Fruit fly (Drosophila melanogaster) whole organism, embryonic: ENCODE data around the gene CG13631.

ENCODE experiments used
- Ada2b ChIP-seq: fragments of 200-800 bp; sonication (Bioruptor generic); IDR thresholded peaks from 2 replicates; pipeline ENCODE4 v1.3.6; 2022; ENCODE audit warnings: missing biosample characterization, missing genetic modification characterization
- Bgb ChIP-seq: fragments of 200-800 bp; sonication (Bioruptor generic); IDR thresholded peaks from 2 replicates; pipeline ENCODE4 v1.3.6; 2022; ENCODE audit warnings: missing biosample characterization, missing genetic modification characterization; ENCODE audit not compliant: partially characterized antibody
- CG10147 ChIP-seq: fragments of 200-800 bp; sonication (Bioruptor generic); optimal IDR thresholded peaks from 2 replicates; lab custom pipeline; 2019; ENCODE audit warnings: missing biosample characterization, mild to moderate bottlenecking, missing genetic modification characterization, moderate library complexity
- CG11695 ChIP-seq: fragments of 200-800 bp; sonication (Bioruptor generic); IDR thresholded peaks from 3 replicates; pipeline ENCODE4 v1.3.6; 2022; ENCODE audit warnings: missing biosample characterization, missing genetic modification characterization
- CG1233 ChIP-seq: fragments of 200-800 bp; sonication (Bioruptor generic); optimal IDR thresholded peaks from 4 replicates; lab custom pipeline; 2018; ENCODE audit warnings: missing biosample characterization, mild to moderate bottlenecking, missing genetic modification characterization
- CG12659 ChIP-seq: fragments of 200-800 bp; sonication (Bioruptor generic); optimal IDR thresholded peaks from 3 replicates; lab custom pipeline; 2017; ENCODE audit warnings: mild to moderate bottlenecking, missing biosample characterization, missing genetic modification reagents, missing genetic modification characterization
- CG12769 ChIP-seq: fragments of 200-800 bp; sonication (Bioruptor generic); optimal IDR thresholded peaks from 2 replicates; lab custom pipeline; 2019; ENCODE audit warnings: missing biosample characterization, mild to moderate bottlenecking, missing genetic modification characterization, moderate library complexity
- CG14710 ChIP-seq: fragments of 200-800 bp; sonication (Bioruptor generic); optimal IDR thresholded peaks from 3 replicates; lab custom pipeline; 2019; ENCODE audit warnings: missing biosample characterization, mild to moderate bottlenecking, missing genetic modification characterization, moderate library complexity
- CG15269 ChIP-seq: fragments of 200-800 bp; sonication (Bioruptor generic); optimal IDR thresholded peaks from 2 replicates; lab custom pipeline; 2018; ENCODE audit warnings: missing biosample characterization, mild to moderate bottlenecking, missing genetic modification characterization, moderate library complexity
- CG17385 ChIP-seq: fragments of 200-800 bp; sonication (Bioruptor generic); optimal IDR thresholded peaks from 3 replicates; lab custom pipeline; 2018; ENCODE audit warnings: missing biosample characterization, mild to moderate bottlenecking, missing genetic modification characterization
- CG17568 ChIP-seq: fragments of 200-800 bp; sonication (Bioruptor generic); optimal IDR thresholded peaks from 2 replicates; lab custom pipeline; 2018; ENCODE audit warnings: missing biosample characterization, mild to moderate bottlenecking, missing genetic modification characterization, moderate library complexity
- CG2199 ChIP-seq: fragments of 200-800 bp; sonication (Bioruptor generic); IDR thresholded peaks from 3 replicates; pipeline ENCODE4 v1.3.6; 2022; ENCODE audit warnings: missing biosample characterization, missing genetic modification characterization
- CG4328 ChIP-seq: fragments of 200-800 bp; sonication (Bioruptor generic); optimal IDR thresholded peaks from 3 replicates; lab custom pipeline; 2017; ENCODE audit warnings: missing biosample characterization, missing genetic modification reagents, missing genetic modification characterization
- CG43689 ChIP-seq: fragments of 200-800 bp; sonication (Bioruptor generic); IDR thresholded peaks from 2 replicates; pipeline ENCODE4 v1.3.6; 2022; ENCODE audit warnings: missing biosample characterization, missing genetic modification characterization
- CG4730 ChIP-seq: fragments of 200-800 bp; sonication (Bioruptor generic); IDR thresholded peaks from 2 replicates; pipeline ENCODE4 v1.3.6; 2022; ENCODE audit warnings: missing biosample characterization, missing genetic modification characterization
- CG4854 ChIP-seq: fragments of 200-800 bp; sonication (Bioruptor generic); optimal IDR thresholded peaks from 2 replicates; lab custom pipeline; 2016; ENCODE audit warnings: missing biosample characterization, missing genetic modification characterization, inconsistent platforms
- CG6813 ChIP-seq: fragments of 200-800 bp; sonication (Bioruptor generic); optimal IDR thresholded peaks from 2 replicates; lab custom pipeline; 2017; ENCODE audit warnings: missing biosample characterization, missing genetic modification characterization, mild to moderate bottlenecking, moderate library complexity, missing genetic modification reagents
- CG8765 ChIP-seq: fragments of 200-800 bp; sonication (Bioruptor generic); IDR thresholded peaks from 2 replicates; pipeline ENCODE4 v1.3.6; 2022; ENCODE audit warnings: missing biosample characterization, missing genetic modification characterization
- CG9817 ChIP-seq: fragments of 200-800 bp; sonication (Bioruptor generic); optimal IDR thresholded peaks from 2 replicates; lab custom pipeline; 2018; ENCODE audit warnings: missing biosample characterization, mild to moderate bottlenecking, missing genetic modification characterization, moderate library complexity
- CTCF ChIP-seq: fragments of 200-800 bp; sonication (Bioruptor generic); optimal IDR thresholded peaks from 2 replicates; lab custom pipeline; 2017; ENCODE audit warnings: missing biosample characterization, mild to moderate bottlenecking, missing genetic modification characterization, moderate library complexity
- CrebB ChIP-seq: fragments of 200-800 bp; sonication (Bioruptor generic); optimal IDR thresholded peaks from 3 replicates; lab custom pipeline; 2018; ENCODE audit warnings: missing biosample characterization, mild to moderate bottlenecking, missing genetic modification characterization
- Dfd ChIP-seq, 2 experiments: fragments of >200 bp; optimal IDR thresholded peaks; 2 replicates each; lab custom pipeline; 2017; ENCODE audit warnings: missing biosample characterization in 2 of 2, missing genetic modification characterization in 2 of 2
- Dref ChIP-seq: fragments of 200-800 bp; sonication (Bioruptor generic); IDR thresholded peaks from 2 replicates; pipeline ENCODE4 v1.3.6; 2022; ENCODE audit warnings: missing biosample characterization, missing genetic modification characterization
- E2f1 ChIP-seq: fragments of 200-800 bp; sonication (Bioruptor generic); IDR thresholded peaks from 2 replicates; pipeline ENCODE4 v1.3.6; 2022; ENCODE audit warnings: missing biosample characterization, missing genetic modification characterization
- Eip74EF ChIP-seq, 2 experiments: fragments of 200-800 bp in 1 of 2; fragments of >200 bp in 1 of 2; sonication (Bioruptor generic) in 1 of 2; optimal IDR thresholded peaks; 2 replicates each; lab custom pipeline; 2017 to 2019; ENCODE audit warnings: missing biosample characterization in 2 of 2, missing genetic modification characterization in 2 of 2, mild to moderate bottlenecking in 1 of 2, moderate library complexity in 1 of 2
- Elba2 ChIP-seq: fragments of 200-800 bp; sonication (Bioruptor generic); optimal IDR thresholded peaks from 3 replicates; lab custom pipeline; 2016; ENCODE audit warnings: missing biosample characterization, missing genetic modification characterization
- H2.0 ChIP-seq: fragments of 200-800 bp; sonication (Bioruptor generic); IDR thresholded peaks from 2 replicates; pipeline ENCODE4 v1.3.6; 2022; ENCODE audit warnings: missing biosample characterization, missing genetic modification characterization
- Hmr ChIP-seq: fragments of 200-800 bp; sonication (Bioruptor generic); optimal IDR thresholded peaks from 3 replicates; lab custom pipeline; 2017; ENCODE audit warnings: mild to moderate bottlenecking, missing biosample characterization, missing genetic modification reagents, missing genetic modification characterization
- MESR4 ChIP-seq: fragments of 200-800 bp; sonication (Bioruptor generic); optimal IDR thresholded peaks from 2 replicates; lab custom pipeline; 2018; ENCODE audit warnings: missing biosample characterization, mild to moderate bottlenecking, missing genetic modification characterization, moderate library complexity
- Nf-YB ChIP-seq: fragments of 200-800 bp; sonication (Bioruptor generic); optimal IDR thresholded peaks from 3 replicates; lab custom pipeline; 2019; ENCODE audit warnings: missing biosample characterization, mild to moderate bottlenecking, missing genetic modification characterization, moderate library complexity
- Sin3A ChIP-seq: fragments of >200 bp; optimal IDR thresholded peaks from 2 replicates; lab custom pipeline; 2018
- ac ChIP-seq: fragments of 200-800 bp; sonication (Bioruptor generic); optimal IDR thresholded peaks from 3 replicates; lab custom pipeline; 2017; ENCODE audit warnings: missing biosample characterization, mild to moderate bottlenecking, missing genetic modification characterization
- ara ChIP-seq: fragments of 200-800 bp; sonication (Bioruptor generic); IDR thresholded peaks from 2 replicates; pipeline ENCODE4 v1.3.6; 2022; ENCODE audit warnings: missing biosample characterization, missing genetic modification characterization
- cad ChIP-seq: fragments of >200 bp; optimal IDR thresholded peaks from 2 replicates; lab custom pipeline; 2017; ENCODE audit warnings: missing biosample characterization, missing genetic modification characterization
- cg ChIP-seq: fragments of 200-800 bp; sonication (Bioruptor generic); optimal IDR thresholded peaks from 3 replicates; lab custom pipeline; 2019; ENCODE audit warnings: missing biosample characterization, mild to moderate bottlenecking, missing genetic modification characterization, moderate library complexity
- ci ChIP-seq: fragments of 200-800 bp; sonication (Bioruptor generic); IDR thresholded peaks from 3 replicates; pipeline ENCODE4 v1.3.6; 2022; ENCODE audit warnings: missing biosample characterization, missing genetic modification characterization
- dan ChIP-seq: fragments of 200-800 bp; sonication (Bioruptor generic); IDR thresholded peaks from 2 replicates; pipeline ENCODE4 v1.3.6; 2022; ENCODE audit warnings: missing biosample characterization, missing genetic modification characterization
- exex ChIP-seq: fragments of 200-800 bp; sonication (Bioruptor generic); optimal IDR thresholded peaks from 4 replicates; lab custom pipeline; 2018; ENCODE audit warnings: missing biosample characterization, mild to moderate bottlenecking, missing genetic modification characterization, moderate library complexity
- fd102C ChIP-seq: fragments of 200-800 bp; sonication (Bioruptor generic); optimal IDR thresholded peaks from 2 replicates; lab custom pipeline; 2018; ENCODE audit warnings: missing biosample characterization, mild to moderate bottlenecking, missing genetic modification characterization, moderate library complexity
- grn ChIP-seq: fragments of 200-800 bp; sonication (Bioruptor generic); optimal IDR thresholded peaks from 3 replicates; lab custom pipeline; 2017; ENCODE audit warnings: missing biosample characterization, missing genetic modification characterization
- gro ChIP-seq: fragments of 200-800 bp; sonication (Bioruptor generic); optimal IDR thresholded peaks from 2 replicates; lab custom pipeline; 2016; ENCODE audit warnings: missing biosample characterization, missing genetic modification characterization
- mirr ChIP-seq: fragments of 200-800 bp; sonication (Bioruptor generic); optimal IDR thresholded peaks from 3 replicates; lab custom pipeline; 2018; ENCODE audit warnings: missing biosample characterization, mild to moderate bottlenecking, missing genetic modification characterization
- p53 ChIP-seq: fragments of 200-800 bp; sonication (Bioruptor generic); optimal IDR thresholded peaks from 2 replicates; lab custom pipeline; 2016; ENCODE audit warnings: missing biosample characterization, missing genetic modification characterization
- pnt ChIP-seq: fragments of 200-800 bp; sonication (Bioruptor generic); optimal IDR thresholded peaks from 3 replicates; lab custom pipeline; 2016; ENCODE audit warnings: missing biosample characterization, missing genetic modification characterization
- ranshi ChIP-seq: fragments of 200-800 bp; sonication (Bioruptor generic); IDR thresholded peaks from 2 replicates; pipeline ENCODE4 v1.3.6; 2022; ENCODE audit warnings: missing biosample characterization, missing genetic modification characterization
- row ChIP-seq: fragments of 200-800 bp; sonication (Bioruptor generic); IDR thresholded peaks from 3 replicates; pipeline ENCODE4 v1.3.6; 2022; ENCODE audit warnings: missing biosample characterization, missing genetic modification characterization
- schlank ChIP-seq: fragments of 200-800 bp; sonication (Bioruptor generic); optimal IDR thresholded peaks from 2 replicates; lab custom pipeline; 2018; ENCODE audit warnings: missing biosample characterization, mild to moderate bottlenecking, missing genetic modification characterization
- sna ChIP-seq: fragments of 200-800 bp; sonication (Bioruptor generic); IDR thresholded peaks from 2 replicates; pipeline ENCODE4 v1.3.6; 2022; ENCODE audit warnings: missing biosample characterization, missing genetic modification characterization; ENCODE audit not compliant: partially characterized antibody
- stc ChIP-seq: fragments of 200-800 bp; sonication (Bioruptor generic); IDR thresholded peaks from 2 replicates; pipeline ENCODE4 v1.3.6; 2022; ENCODE audit warnings: missing biosample characterization, missing genetic modification characterization
- twi ChIP-seq: fragments of 200-800 bp; optimal IDR thresholded peaks from 2 replicates; lab custom pipeline; 2019; ENCODE audit warnings: missing biosample characterization, mild to moderate bottlenecking, missing genetic modification characterization, moderate library complexity
- wek ChIP-seq: fragments of 200-800 bp; sonication (Bioruptor generic); optimal IDR thresholded peaks from 3 replicates; lab custom pipeline; 2018; ENCODE audit warnings: missing biosample characterization, mild to moderate bottlenecking, missing genetic modification characterization, moderate library complexity

The CG13631 gene

dm6 chr3R:24812987-24813636, 44.0 kb downstream of the CG13631 start (continued):
- TF ChIP-seq CG17385 (GFP tag; lab: Kevin White, UChicago) (no peak), fd102C (GFP tag; lab: Kevin White, UChicago) (no peak), CG6813 (GFP tag; lab: Kevin White, UChicago) (no peak), ac (GFP tag; lab: Kevin White, UChicago) (no peak), Eip74EF (GFP tag; optimal IDR thresholded peaks at IDR 0.05; lab: Kevin White, UChicago) (no peak), ci (GFP tag; lab: Robert Waterston, UW) (peak; percentile 11; the same call in 1 of the 3 replicates), E2f1 (GFP tag; lab: Robert Waterston, UW) (no peak), Ada2b (no peak), CrebB (no peak), CG9817 (no peak), MESR4 (no peak), CG17568 (GFP tag; lab: Kevin White, UChicago) (no peak), CTCF (no peak), wek (GFP tag; lab: Kevin White, UChicago) (no peak), Dref (no peak), mirr (GFP tag; lab: Kevin White, UChicago) (peak; percentile 25), p53 (GFP tag; lab: Kevin White, UChicago) (no peak), Bgb (peak; percentile 32; the same call in 1 of the 2 replicates), Sin3A (lab: Kevin White, UChicago) (no peak), CG12769 (tag; lab: Kevin White, UChicago) (peak; percentile 4), cad (GFP tag; lab: Kevin White, UChicago) (peak; percentile 15), twi (tag; lab: Kevin White, UChicago) (peak; percentile 28), CG15269 (tag; lab: Kevin White, UChicago) (no peak), CG43689 (no peak), CG8765 (GFP tag; lab: Robert Waterston, UW) (no peak), CG4328 (no peak), Hmr (no peak), gro (GFP tag; lab: Kevin White, UChicago) (no peak), exex (tag; lab: Kevin White, UChicago) (no peak), CG2199 (GFP tag; lab: Robert Waterston, UW) (peak; percentile 79; the same call in 2 of the 3 replicates), ranshi (GFP tag; lab: Robert Waterston, UW) (no peak), Dfd (GFP tag; optimal IDR thresholded peaks at IDR 0.05; lab: Kevin White, UChicago) (no peak), CG14710 (tag; lab: Kevin White, UChicago) (no peak), CG1233 (GFP tag; lab: Kevin White, UChicago) (no peak), H2.0 (GFP tag; lab: Robert Waterston, UW) (no peak), grn (GFP tag; lab: Kevin White, UChicago) (no peak), CG12659 (no peak), cg (GFP tag; lab: Kevin White, UChicago) (peak; percentile 4), CG4730 (GFP tag; lab: Robert Waterston, UW) (no peak), schlank (tag; lab: Kevin White, UChicago) (no peak), Elba2 (GFP tag; lab: Kevin White, UChicago) (no peak), sna (GFP tag; lab: Robert Waterston, UW) (no peak), CG11695 (GFP tag; lab: Robert Waterston, UW) (no peak), Nf-YB (no peak), stc (GFP tag; lab: Robert Waterston, UW) (no peak), dan (no peak), pnt (no peak), row (GFP tag; lab: Robert Waterston, UW) (no peak), CG4854 (GFP tag; lab: Kevin White, UChicago) (no peak), ara (GFP tag; lab: Robert Waterston, UW) (no peak), CG10147 (GFP tag; lab: Kevin White, UChicago) (no peak)
